Worm (Caenorhabditis elegans): ENCODE data around the gene F32D8.8.

ce11 chrV:10867586-10867985 is 35.0 kb downstream of the F32D8.8 start:
- TF ChIP-seq klf-2 (GFP tag; conservative IDR thresholded peaks at IDR 0.05) (no peak), ztf-23 (GFP tag; IDR thresholded peaks at IDR 0.05) (no peak), flt-1 (GFP tag; IDR thresholded peaks at IDR 0.05) (no peak), cog-1 (tag; optimal IDR thresholded peaks at IDR 0.05) (no peak)

All from whole organism, midembryonic.